Fruit fly (Drosophila melanogaster) whole organism, embryonic: Measurements from ENCODE around the gene CG4982.

Experiments used
- BtbVII ChIP-seq: fragments of 200-800 bp; sonication (Bioruptor generic); optimal IDR thresholded peaks from 3 replicates; lab custom pipeline; 2017; ENCODE audit warnings: missing biosample characterization, mild to moderate bottlenecking, missing genetic modification characterization
- C15 ChIP-seq: fragments of 200-800 bp; sonication (Bioruptor generic); IDR thresholded peaks from 3 replicates; pipeline ENCODE4 v1.3.6; 2022; ENCODE audit warnings: missing biosample characterization, missing genetic modification characterization
- CG10209 ChIP-seq: fragments of 200-800 bp; sonication (Bioruptor generic); optimal IDR thresholded peaks from 3 replicates; lab custom pipeline; 2017; ENCODE audit warnings: missing biosample characterization, mild to moderate bottlenecking, missing genetic modification characterization, missing genetic modification reagents
- CG10462 ChIP-seq: fragments of 200-800 bp; sonication (Bioruptor generic); optimal IDR thresholded peaks from 2 replicates; lab custom pipeline; 2016; ENCODE audit warnings: missing biosample characterization, missing genetic modification characterization
- CG10979 ChIP-seq: fragments of 200-800 bp; sonication (Bioruptor generic); optimal IDR thresholded peaks from 2 replicates; lab custom pipeline; 2018; ENCODE audit warnings: missing biosample characterization, mild to moderate bottlenecking, missing genetic modification characterization, moderate library complexity
- CG12299 ChIP-seq: fragments of 200-800 bp; sonication (Bioruptor generic); optimal IDR thresholded peaks from 2 replicates; lab custom pipeline; 2018; ENCODE audit warnings: missing biosample characterization, mild to moderate bottlenecking, missing genetic modification characterization
- CG13287 ChIP-seq: fragments of 200-800 bp; sonication (Bioruptor generic); IDR thresholded peaks from 2 replicates; pipeline ENCODE4 v1.3.6; 2022; ENCODE audit warnings: missing biosample characterization, missing genetic modification characterization; ENCODE audit not compliant: partially characterized antibody
- CG13296 ChIP-seq: fragments of 200-800 bp; sonication (Bioruptor generic); optimal IDR thresholded peaks from 3 replicates; lab custom pipeline; 2018; ENCODE audit warnings: missing biosample characterization, mild to moderate bottlenecking, missing genetic modification characterization
- CG14441 ChIP-seq: fragments of 200-800 bp; sonication (Bioruptor generic); IDR thresholded peaks from 2 replicates; pipeline ENCODE4 v1.3.6; 2022; ENCODE audit warnings: missing biosample characterization, missing genetic modification characterization
- CG15601 ChIP-seq: fragments of 200-800 bp; sonication (Bioruptor generic); optimal IDR thresholded peaks from 3 replicates; lab custom pipeline; 2019; ENCODE audit warnings: missing biosample characterization, mild to moderate bottlenecking, missing genetic modification characterization, moderate library complexity
- CG16863 ChIP-seq: fragments of 200-800 bp; sonication (Bioruptor generic); optimal IDR thresholded peaks from 3 replicates; lab custom pipeline; 2016; ENCODE audit warnings: missing biosample characterization, missing genetic modification characterization
- CG17385 ChIP-seq: fragments of 200-800 bp; sonication (Bioruptor generic); optimal IDR thresholded peaks from 3 replicates; lab custom pipeline; 2018; ENCODE audit warnings: missing biosample characterization, mild to moderate bottlenecking, missing genetic modification characterization
- CG18476 ChIP-seq: fragments of 200-800 bp; sonication (Bioruptor generic); optimal IDR thresholded peaks from 2 replicates; lab custom pipeline; 2016; ENCODE audit warnings: missing biosample characterization, mild to moderate bottlenecking, missing genetic modification characterization
- CG2120 ChIP-seq: fragments of 200-800 bp; sonication (Bioruptor generic); optimal IDR thresholded peaks from 3 replicates; lab custom pipeline; 2016; ENCODE audit warnings: missing biosample characterization, missing genetic modification characterization
- CG3847 ChIP-seq: fragments of 200-800 bp; sonication (Bioruptor generic); IDR thresholded peaks from 2 replicates; pipeline ENCODE4 v1.3.6; 2022; ENCODE audit warnings: missing biosample characterization, missing genetic modification characterization
- CG6175 ChIP-seq: fragments of 200-800 bp; sonication (Bioruptor generic); IDR thresholded peaks from 3 replicates; pipeline ENCODE4 v1.3.6; 2022; ENCODE audit warnings: missing biosample characterization, missing genetic modification characterization
- CG6689 ChIP-seq: fragments of 200-800 bp; sonication (Bioruptor generic); IDR thresholded peaks from 2 replicates; pipeline ENCODE4 v1.3.6; 2022; ENCODE audit warnings: missing biosample characterization, missing genetic modification characterization
- CG7357 ChIP-seq: fragments of 200-800 bp; sonication (Bioruptor generic); IDR thresholded peaks from 3 replicates; pipeline ENCODE4 v1.3.6; 2022; ENCODE audit warnings: missing biosample characterization, missing genetic modification characterization
- CG8290 ChIP-seq, 3 experiments: fragments of 200-800 bp; sonication (Bioruptor generic); optimal IDR thresholded peaks; 2 replicates each; lab custom pipeline; 2016 to 2019; ENCODE audit warnings: missing biosample characterization in 3 of 3, missing genetic modification characterization in 3 of 3, mild to moderate bottlenecking in 2 of 3, moderate library complexity in 1 of 3
- CG9609 ChIP-seq: fragments of 200-800 bp; sonication (Bioruptor generic); optimal IDR thresholded peaks from 3 replicates; lab custom pipeline; 2016; ENCODE audit warnings: missing biosample characterization, missing genetic modification characterization
- Kr ChIP-seq: fragments of 200-800 bp; sonication (Bioruptor generic); optimal IDR thresholded peaks from 2 replicates; lab custom pipeline; 2017; ENCODE audit warnings: missing biosample characterization, mild to moderate bottlenecking, missing genetic modification characterization
- MTF-1 ChIP-seq: fragments of 200-800 bp; sonication (Bioruptor generic); optimal IDR thresholded peaks from 2 replicates; lab custom pipeline; 2018; ENCODE audit warnings: missing biosample characterization, mild to moderate bottlenecking, missing genetic modification characterization, borderline replicate concordance
- Neu2 ChIP-seq: fragments of 200-800 bp; sonication (Bioruptor generic); optimal IDR thresholded peaks from 3 replicates; lab custom pipeline; 2016; ENCODE audit warnings: missing biosample characterization, missing genetic modification characterization, borderline replicate concordance
- NfI ChIP-seq: fragments of 200-800 bp; sonication (Bioruptor generic); optimal IDR thresholded peaks from 3 replicates; lab custom pipeline; 2018; ENCODE audit warnings: missing biosample characterization, mild to moderate bottlenecking, missing genetic modification characterization, moderate library complexity
- Ptx1 ChIP-seq: fragments of 200-800 bp; sonication (Bioruptor generic); IDR thresholded peaks from 2 replicates; pipeline ENCODE4 v1.3.6; 2022; ENCODE audit warnings: missing biosample characterization, missing genetic modification characterization
- Ravus ChIP-seq: fragments of 200-800 bp; sonication (Bioruptor generic); IDR thresholded peaks from 2 replicates; pipeline ENCODE4 v1.3.6; 2022; ENCODE audit warnings: missing biosample characterization, missing genetic modification characterization
- Ssrp ChIP-seq: fragments of 200-800 bp; sonication (Bioruptor generic); optimal IDR thresholded peaks from 2 replicates; lab custom pipeline; 2018; ENCODE audit warnings: missing biosample characterization, mild to moderate bottlenecking, missing genetic modification characterization, moderate library complexity
- Trl ChIP-seq, 3 experiments: fragments of >200 bp in 2 of 3; fragments of 200-800 bp in 1 of 3; sonication (Bioruptor generic) in 1 of 3; optimal IDR thresholded peaks; 2 replicates in 1 of 3; 3 replicates in 2 of 3; lab custom pipeline; 2016 to 2017; ENCODE audit warnings: missing biosample characterization in 1 of 3, missing genetic modification characterization in 1 of 3
- ase ChIP-seq: fragments of 200-800 bp; sonication (Bioruptor generic); IDR thresholded peaks from 3 replicates; pipeline ENCODE4 v1.3.6; 2022; ENCODE audit warnings: missing biosample characterization, missing genetic modification characterization
- ash1 ChIP-seq: fragments of 200-800 bp; sonication (Bioruptor generic); optimal IDR thresholded peaks from 2 replicates; lab custom pipeline; 2018; ENCODE audit warnings: missing biosample characterization, mild to moderate bottlenecking, missing genetic modification characterization
- bigmax ChIP-seq: fragments of 200-800 bp; sonication (Bioruptor generic); optimal IDR thresholded peaks from 2 replicates; lab custom pipeline; 2018; ENCODE audit warnings: missing biosample characterization, mild to moderate bottlenecking, missing genetic modification characterization
- br ChIP-seq: fragments of >200 bp; optimal IDR thresholded peaks from 2 replicates; lab custom pipeline; 2017
- chinmo ChIP-seq: fragments of 200-800 bp; sonication (Bioruptor generic); IDR thresholded peaks from 4 replicates; pipeline ENCODE4 v1.3.6; 2022; ENCODE audit warnings: missing biosample characterization, missing genetic modification characterization; ENCODE audit not compliant: partially characterized antibody
- ci ChIP-seq: fragments of 200-800 bp; sonication (Bioruptor generic); IDR thresholded peaks from 3 replicates; pipeline ENCODE4 v1.3.6; 2022; ENCODE audit warnings: missing biosample characterization, missing genetic modification characterization
- grn ChIP-seq: fragments of 200-800 bp; sonication (Bioruptor generic); optimal IDR thresholded peaks from 3 replicates; lab custom pipeline; 2017; ENCODE audit warnings: missing biosample characterization, missing genetic modification characterization
- hth ChIP-seq: fragments of >200 bp; optimal IDR thresholded peaks from 2 replicates; lab custom pipeline; 2017; ENCODE audit warnings: inconsistent platforms
- pb ChIP-seq: fragments of 200-800 bp; sonication (Bioruptor generic); optimal IDR thresholded peaks from 3 replicates; lab custom pipeline; 2016; ENCODE audit warnings: missing biosample characterization, missing genetic modification characterization
- pnt ChIP-seq: fragments of 200-800 bp; sonication (Bioruptor generic); optimal IDR thresholded peaks from 3 replicates; lab custom pipeline; 2016; ENCODE audit warnings: missing biosample characterization, missing genetic modification characterization
- rib ChIP-seq: fragments of 200-800 bp; sonication (Bioruptor generic); IDR thresholded peaks from 2 replicates; pipeline ENCODE4 v1.3.6; 2022; ENCODE audit warnings: missing biosample characterization, missing genetic modification characterization
- so ChIP-seq: fragments of 200-800 bp; sonication (Bioruptor generic); IDR thresholded peaks from 3 replicates; pipeline ENCODE4 v1.3.6; 2022; ENCODE audit warnings: missing biosample characterization, missing genetic modification characterization
- trem ChIP-seq: fragments of 200-800 bp; optimal IDR thresholded peaks from 3 replicates; lab custom pipeline; 2019; ENCODE audit warnings: missing biosample characterization, mild to moderate bottlenecking, missing genetic modification characterization, moderate library complexity
- twi ChIP-seq: fragments of 200-800 bp; optimal IDR thresholded peaks from 2 replicates; lab custom pipeline; 2019; ENCODE audit warnings: missing biosample characterization, mild to moderate bottlenecking, missing genetic modification characterization, moderate library complexity
- wdn ChIP-seq: fragments of 200-800 bp; sonication (Bioruptor generic); IDR thresholded peaks from 2 replicates; pipeline ENCODE4 v1.3.6; 2022; ENCODE audit warnings: missing biosample characterization, missing genetic modification characterization

The CG4982 gene

DNA sequence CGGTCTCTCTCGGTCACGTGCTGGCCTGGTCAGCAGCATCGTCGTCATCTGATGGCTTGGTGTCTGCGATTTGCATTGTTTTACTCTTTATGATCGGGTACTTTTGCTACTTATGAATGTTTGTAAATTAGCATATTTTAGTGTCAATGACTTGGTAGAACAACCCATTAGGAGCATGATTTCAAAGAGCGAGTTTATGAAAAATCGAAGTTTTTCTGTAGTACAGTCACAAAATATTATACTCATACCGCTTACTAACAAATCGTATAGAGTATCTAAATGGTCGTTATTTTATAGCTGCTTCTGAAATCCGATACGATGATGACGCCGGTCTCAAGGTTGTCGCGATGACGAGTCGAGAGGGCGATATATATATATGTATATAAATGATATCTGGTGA lies 15.0 kb upstream of the CG4982 start (continued):
- no peak for TF ChIP-seq CG10462 (GFP tag; lab: Kevin White, UChicago)
- no peak for TF ChIP-seq pb (GFP tag; lab: Kevin White, UChicago)
- no peak for TF ChIP-seq Neu2 (GFP tag; lab: Kevin White, UChicago)
- TF ChIP-seq MTF-1 (GFP tag; lab: Kevin White, UChicago): no peak
- no peak for TF ChIP-seq CG8290 (GFP tag; optimal IDR thresholded peaks at IDR 0.05; lab: Kevin White, UChicago)
- TF ChIP-seq CG8290 (tag; optimal IDR thresholded peaks at IDR 0.05; lab: Kevin White, UChicago): peak in 1 of 2 experiments; percentile 46
- TF ChIP-seq CG15601: no peak
- no peak for TF ChIP-seq hth
- TF ChIP-seq Ravus (GFP tag; lab: Robert Waterston, UW): no peak
- peak; percentile 45; the same call in 1 of the 3 replicates for TF ChIP-seq so (GFP tag; lab: Robert Waterston, UW)
- no peak for TF ChIP-seq BtbVII
- TF ChIP-seq ash1 (GFP tag; lab: Kevin White, UChicago): no peak
- no peak for TF ChIP-seq Kr (GFP tag; lab: Kevin White, UChicago)
- TF ChIP-seq CG6175 (GFP tag; lab: Robert Waterston, UW): no peak
- no peak for TF ChIP-seq grn (GFP tag; lab: Kevin White, UChicago)
- TF ChIP-seq CG10979 (tag; lab: Kevin White, UChicago): no peak
- TF ChIP-seq CG12299 (tag; lab: Kevin White, UChicago): no peak
- no peak for TF ChIP-seq twi (tag; lab: Kevin White, UChicago)
- TF ChIP-seq CG13287 (GFP tag; lab: Robert Waterston, UW): no peak
- TF ChIP-seq NfI (GFP tag; lab: Kevin White, UChicago): no peak
- TF ChIP-seq CG18476: no peak
- TF ChIP-seq Ssrp (tag; lab: Kevin White, UChicago): no peak
- TF ChIP-seq CG3847 (GFP tag; lab: Robert Waterston, UW): no peak
- peak; percentile 57 for TF ChIP-seq CG14441
- peak; percentile 18 for TF ChIP-seq CG17385
- no peak for TF ChIP-seq ase (GFP tag; lab: Robert Waterston, UW)
- TF ChIP-seq trem: no peak
- TF ChIP-seq br: no peak
- no peak for TF ChIP-seq ci
- TF ChIP-seq CG16863 (GFP tag; lab: Kevin White, UChicago): no peak
- 0 out of 3 replicates have a peak, but pooled peaks have one; percentile 15 for TF ChIP-seq C15 (GFP tag; lab: Robert Waterston, UW)
- no peak for TF ChIP-seq wdn (GFP tag; lab: Robert Waterston, UW)
- no peak for TF ChIP-seq CG9609 (GFP tag; lab: Kevin White, UChicago)
- TF ChIP-seq CG2120: no peak
- TF ChIP-seq CG7357 (GFP tag; lab: Robert Waterston, UW): 0 out of 3 replicates have a peak, but pooled peaks have one; percentile 32
- peak; percentile 60; the same call in 1 of the 2 replicates for TF ChIP-seq Ptx1 (GFP tag; lab: Robert Waterston, UW)
- TF ChIP-seq rib (GFP tag; lab: Robert Waterston, UW): no peak
- TF ChIP-seq CG13296: peak; percentile 23
- 0 out of 2 replicates have a peak, but pooled peaks have one; percentile 33 for TF ChIP-seq CG6689 (GFP tag; lab: Robert Waterston, UW)
- TF ChIP-seq bigmax (GFP tag; lab: Kevin White, UChicago): no peak
- TF ChIP-seq CG10209: no peak

DNA sequence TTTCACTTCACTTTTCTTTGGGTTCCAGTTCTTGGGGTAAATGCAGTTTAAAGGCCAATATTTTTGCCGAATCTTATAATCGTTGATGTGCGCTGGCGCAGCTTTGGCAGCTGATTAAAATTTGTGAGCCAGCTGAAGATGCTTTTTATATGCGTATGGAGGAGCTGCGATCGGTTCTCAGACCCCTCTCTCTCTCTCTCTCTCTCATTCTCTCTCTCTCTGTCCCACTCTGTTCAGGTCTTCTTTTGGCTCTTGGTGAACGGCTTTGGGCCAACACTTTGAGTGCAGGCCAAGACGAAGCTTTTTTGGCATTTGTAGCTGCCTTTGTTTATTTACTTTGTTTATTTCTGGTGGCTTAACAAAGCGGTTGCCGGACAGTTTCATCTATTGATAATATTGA lies 12.9 kb upstream of the CG4982 start, which contains the start of gene CG13046:
CG13046 (minus strand) TSS at position 101 of the 400 bp plus-strand sequence.
- TF ChIP-seq pnt (no peak), chinmo (GFP tag; lab: Robert Waterston, UW) (0 out of 4 replicates have a peak, but pooled peaks have one; percentile 18), Trl (optimal IDR thresholded peaks at IDR 0.05; lab: Kevin White, UChicago) (peak; percentile 8 to 42), Trl (GFP tag; optimal IDR thresholded peaks at IDR 0.05; lab: Kevin White, UChicago) (no peak)
